Fruit fly (Drosophila melanogaster): ENCODE data around the gene Rox8.

- TF ChIP-seq Ptx1 (GFP tag; IDR thresholded peaks at IDR 0.05) (no peak), oc (tag; optimal IDR thresholded peaks at IDR 0.05) (no peak), Nf-YA (GFP tag; IDR thresholded peaks at IDR 0.05) (no peak)
These were observed 32.6 kb downstream of the Rox8 start for dm6 chr3R:24015449-24015848.

All from whole organism, embryonic.